Worm (Caenorhabditis elegans) whole organism, midembryonic: Measurements from ENCODE around the gene T24D5.4.

Experiments used
- klf-2 ChIP-seq: fragments of 200-800 bp; sonication (Bioruptor generic); conservative IDR thresholded peaks from 2 replicates; pipeline ENCODE4 v1.3.6; 2022; ENCODE audit warnings: missing genetic modification reagents, missing genetic modification characterization, missing compliant biosample characterization
- ztf-23 ChIP-seq: fragments of 200-800 bp; sonication (Bioruptor generic); IDR thresholded peaks from 2 replicates; pipeline ENCODE4 v1.3.6; 2022; ENCODE audit warnings: missing genetic modification reagents, missing genetic modification characterization, missing compliant biosample characterization
- ztf-29 ChIP-seq: fragments of 200-800 bp; sonication (Bioruptor generic); IDR thresholded peaks from 2 replicates; pipeline ENCODE4 v1.3.6; 2022; ENCODE audit warnings: missing genetic modification reagents, missing genetic modification characterization, missing compliant biosample characterization

- no peak for TF ChIP-seq ztf-29 (GFP tag; lab: Robert Waterston, UW)
- TF ChIP-seq ztf-23 (GFP tag; lab: Robert Waterston, UW): no peak
- TF ChIP-seq klf-2 (GFP tag; lab: Robert Waterston, UW): no peak
These were observed 44.0 kb downstream of the T24D5.4 start for ce11 chrX:12640961-12641360.
